Fruit fly (Drosophila melanogaster) whole organism, wandering third instar larva: ENCODE results near the gene CG15358.

Experiments used
- Abd-B ChIP-seq: fragments of >200 bp; optimal IDR thresholded peaks from 2 replicates; lab custom pipeline; 2017; ENCODE audit warnings: missing biosample characterization, missing genetic modification characterization
- CG32264 ChIP-seq: fragments of 200-800 bp; sonication (Bioruptor generic); optimal IDR thresholded peaks from 2 replicates; lab custom pipeline; 2016; ENCODE audit warnings: missing biosample characterization, missing genetic modification characterization
- CG9705 ChIP-seq: fragments of 200-800 bp; sonication (Bioruptor generic); optimal IDR thresholded peaks from 2 replicates; lab custom pipeline; 2018; ENCODE audit warnings: missing biosample characterization, mild to moderate bottlenecking, missing genetic modification characterization
- CrebA ChIP-seq: fragments of 200-800 bp; sonication (Bioruptor generic); optimal IDR thresholded peaks from 2 replicates; lab custom pipeline; 2016; ENCODE audit warnings: missing biosample characterization, mild to moderate bottlenecking, missing genetic modification characterization, borderline replicate concordance
- Dfd ChIP-seq: fragments of >200 bp; optimal IDR thresholded peaks from 2 replicates; lab custom pipeline; 2017; ENCODE audit warnings: missing biosample characterization, missing genetic modification characterization
- Dif ChIP-seq: fragments of 200-275, 200-300 bp; sonication (Bioruptor generic); optimal IDR thresholded peaks from 2 replicates; lab custom pipeline; 2018; ENCODE audit warnings: missing biosample characterization, missing genetic modification characterization; ENCODE audit not compliant: partially characterized antibody
- GATAd ChIP-seq: sonication (Bioruptor generic); optimal IDR thresholded peaks from 2 replicates; lab custom pipeline; 2016; ENCODE audit warnings: missing biosample characterization, missing genetic modification characterization
- HLH106 ChIP-seq: fragments of 200-800 bp; optimal IDR thresholded peaks from 3 replicates; lab custom pipeline; 2019; ENCODE audit warnings: missing biosample characterization, mild to moderate bottlenecking, missing genetic modification characterization, moderate library complexity
- Hnf4 ChIP-seq: fragments of 200-800 bp; sonication (Bioruptor generic); optimal IDR thresholded peaks from 2 replicates; lab custom pipeline; 2016; ENCODE audit warnings: missing biosample characterization, mild to moderate bottlenecking, missing genetic modification characterization
- Hr83 ChIP-seq: fragments of 200-300 bp; sonication (Bioruptor generic); optimal IDR thresholded peaks from 2 replicates; lab custom pipeline; 2016; ENCODE audit warnings: missing biosample characterization, mild to moderate bottlenecking, missing genetic modification characterization, moderate library complexity; ENCODE audit not compliant: poor library complexity, severe bottlenecking
- Jra ChIP-seq: sonication (Bioruptor generic); optimal IDR thresholded peaks from 2 replicates; lab custom pipeline; 2016; ENCODE audit warnings: missing biosample characterization, missing genetic modification characterization
- Mio ChIP-seq: sonication (Bioruptor generic); optimal IDR thresholded peaks from 2 replicates; lab custom pipeline; 2016; ENCODE audit warnings: missing biosample characterization, missing genetic modification characterization
- Myc ChIP-seq: fragments of >200 bp; optimal IDR thresholded peaks from 2 replicates; lab custom pipeline; 2017
- N ChIP-seq: fragments of >200 bp; optimal IDR thresholded peaks from 2 replicates; lab custom pipeline; 2018; ENCODE audit warnings: missing biosample characterization, missing external identifiers, missing genetic modification characterization
- OdsH ChIP-seq: fragments of 200-800 bp; sonication (Bioruptor generic); optimal IDR thresholded peaks from 2 replicates; lab custom pipeline; 2016; ENCODE audit warnings: missing biosample characterization, mild to moderate bottlenecking, missing genetic modification characterization
- Rel ChIP-seq, 2 experiments: fragments of 200-800 bp; sonication (Bioruptor generic) in 1 of 2; optimal IDR thresholded peaks; 2 replicates in 1 of 2; 3 replicates in 1 of 2; lab custom pipeline; 2016 to 2019; ENCODE audit warnings: mild to moderate bottlenecking in 2 of 2, missing biosample characterization in 2 of 2, missing genetic modification characterization in 2 of 2, moderate library complexity in 1 of 2
- Sp1 ChIP-seq: fragments of 200-800 bp; sonication (Bioruptor generic); optimal IDR thresholded peaks from 3 replicates; lab custom pipeline; 2019; ENCODE audit warnings: missing biosample characterization, mild to moderate bottlenecking, missing genetic modification characterization, moderate library complexity
- br ChIP-seq: fragments of 200-800 bp; sonication (Bioruptor generic); optimal IDR thresholded peaks from 2 replicates; lab custom pipeline; 2016; ENCODE audit warnings: missing biosample characterization, missing genetic modification characterization
- brk ChIP-seq: fragments of 200-800 bp; sonication (Bioruptor generic); optimal IDR thresholded peaks from 2 replicates; lab custom pipeline; 2016; ENCODE audit warnings: missing biosample characterization, mild to moderate bottlenecking, missing genetic modification characterization
- dl ChIP-seq, 2 experiments: fragments of 175-275, 200-275 bp in 1 of 2; fragments of 200-275 bp in 1 of 2; sonication (Bioruptor generic); optimal IDR thresholded peaks; lab custom pipeline; 2018; ENCODE audit warnings: mild to moderate bottlenecking in 2 of 2, missing biosample characterization in 2 of 2, missing genetic modification characterization in 2 of 2, moderate library complexity in 2 of 2; ENCODE audit not compliant: partially characterized antibody in 2 of 2, insufficient read depth in 1 of 2
- dsf ChIP-seq: sonication (Bioruptor generic); optimal IDR thresholded peaks from 2 replicates; lab custom pipeline; 2016; ENCODE audit warnings: missing biosample characterization, missing genetic modification characterization, borderline replicate concordance
- ey ChIP-seq: fragments of 200-800 bp; sonication (Bioruptor generic); optimal IDR thresholded peaks from 2 replicates; lab custom pipeline; 2016; ENCODE audit warnings: missing biosample characterization, missing genetic modification characterization
- fru ChIP-seq: fragments of 200-800 bp; sonication (Bioruptor generic); optimal IDR thresholded peaks from 3 replicates; lab custom pipeline; 2016; ENCODE audit warnings: missing biosample characterization, mild to moderate bottlenecking, missing genetic modification characterization
- h ChIP-seq: fragments of 200-800 bp; sonication (Bioruptor generic); optimal IDR thresholded peaks from 3 replicates; lab custom pipeline; 2016; ENCODE audit warnings: missing biosample characterization, mild to moderate bottlenecking, missing genetic modification characterization
- jim ChIP-seq: fragments of 175-275, 200-325 bp; sonication (Bioruptor generic); optimal IDR thresholded peaks from 2 replicates; lab custom pipeline; 2016; ENCODE audit warnings: missing biosample characterization, mild to moderate bottlenecking, missing genetic modification characterization
- lola ChIP-seq: fragments of >200 bp; optimal IDR thresholded peaks from 2 replicates; lab custom pipeline; 2017; ENCODE audit warnings: missing biosample characterization, missing genetic modification characterization
- pan ChIP-seq: fragments of >200 bp; optimal IDR thresholded peaks from 2 replicates; lab custom pipeline; 2017
- psq ChIP-seq: fragments of 200-800 bp; sonication (Bioruptor generic); optimal IDR thresholded peaks from 3 replicates; lab custom pipeline; 2017; ENCODE audit warnings: missing biosample characterization, mild to moderate bottlenecking, missing genetic modification characterization, moderate library complexity
- rgr ChIP-seq: fragments of 200-800 bp; sonication (Bioruptor generic); optimal IDR thresholded peaks from 3 replicates; lab custom pipeline; 2016; ENCODE audit warnings: missing biosample characterization, mild to moderate bottlenecking, missing genetic modification characterization
- sage ChIP-seq: fragments of 200-800 bp; sonication (Bioruptor generic); optimal IDR thresholded peaks from 2 replicates; lab custom pipeline; 2016; ENCODE audit warnings: missing biosample characterization, mild to moderate bottlenecking, missing genetic modification characterization
- tai ChIP-seq: sonication (Bioruptor generic); optimal IDR thresholded peaks from 2 replicates; lab custom pipeline; 2016; ENCODE audit warnings: missing biosample characterization, missing genetic modification characterization
- usp ChIP-seq: fragments of >200 bp; optimal IDR thresholded peaks from 2 replicates; lab custom pipeline; 2017; ENCODE audit warnings: missing biosample characterization, missing genetic modification characterization
- woc ChIP-seq: sonication (Bioruptor generic); optimal IDR thresholded peaks from 2 replicates; lab custom pipeline; 2016; ENCODE audit warnings: missing biosample characterization, mild to moderate bottlenecking, missing genetic modification characterization

Gene CG15358

dm6 chr2L:1883114-1883513, at the start of gene CG15358:
TSS of gene CG15358 (minus strand) at chr2L:1883214.
- no peak for TF ChIP-seq h (GFP tag; lab: Kevin White, UChicago)
- no peak for TF ChIP-seq Hr83 (GFP tag; lab: Kevin White, UChicago)
- TF ChIP-seq Rel (GFP tag; optimal IDR thresholded peaks at IDR 0.05; lab: Kevin White, UChicago): no peak
- no peak for TF ChIP-seq Rel (tag; optimal IDR thresholded peaks at IDR 0.05; lab: Kevin White, UChicago)
- no peak for TF ChIP-seq Sp1
- TF ChIP-seq Hnf4 (GFP tag; lab: Kevin White, UChicago): no peak
- TF ChIP-seq sage: no peak
- TF ChIP-seq jim (GFP tag; lab: Kevin White, UChicago): no peak
- TF ChIP-seq N (GFP tag; lab: Kevin White, UChicago): no peak
- no peak for TF ChIP-seq lola (GFP tag; lab: Kevin White, UChicago)
- no peak for TF ChIP-seq CG9705 (GFP tag; lab: Kevin White, UChicago)
- no peak for TF ChIP-seq dsf
- TF ChIP-seq woc (GFP tag; lab: Kevin White, UChicago): no peak
- no peak for TF ChIP-seq CG32264 (GFP tag; lab: Kevin White, UChicago)
- TF ChIP-seq dl (GFP tag; optimal IDR thresholded peaks at IDR 0.05; lab: Kevin White, UChicago; ENCODE audit: insufficient read depth in 1 of 2, partially characterized antibody in 2 of 2): no peak

- TF ChIP-seq N (GFP tag; lab: Kevin White, UChicago) (no peak), tai (GFP tag; lab: Kevin White, UChicago) (no peak), Mio (GFP tag; lab: Kevin White, UChicago) (no peak), jim (GFP tag; lab: Kevin White, UChicago) (no peak), Jra (no peak), HLH106 (tag; lab: Kevin White, UChicago) (no peak), Dif (no peak), usp (GFP tag; lab: Kevin White, UChicago) (no peak), Hnf4 (GFP tag; lab: Kevin White, UChicago) (no peak), CG32264 (GFP tag; lab: Kevin White, UChicago) (no peak), Myc (no peak), ey (GFP tag; lab: Kevin White, UChicago) (no peak), brk (GFP tag; lab: Kevin White, UChicago) (no peak), GATAd (GFP tag; lab: Kevin White, UChicago) (no peak), Sp1 (no peak), Rel (GFP tag; optimal IDR thresholded peaks at IDR 0.05; lab: Kevin White, UChicago) (no peak), Rel (tag; optimal IDR thresholded peaks at IDR 0.05; lab: Kevin White, UChicago) (no peak), CrebA (GFP tag; lab: Kevin White, UChicago) (no peak)
- TF ChIP-seq, all 38 proteins: peak for 0
These were observed 47.7 kb upstream of the CG15358 start for dm6 chr2L:1930565-1931201.

- TF ChIP-seq Sp1 (no peak), rgr (GFP tag; lab: Kevin White, UChicago) (no peak), lola (GFP tag; lab: Kevin White, UChicago) (no peak), Abd-B (no peak), pan (lab: Kevin White, UChicago) (no peak), Mio (GFP tag; lab: Kevin White, UChicago) (no peak), Dif (no peak), fru (GFP tag; lab: Kevin White, UChicago) (no peak), Hnf4 (GFP tag; lab: Kevin White, UChicago) (no peak)
These were observed 44.4 kb upstream of the CG15358 start for dm6 chr2L:1927406-1927805.

DNA sequence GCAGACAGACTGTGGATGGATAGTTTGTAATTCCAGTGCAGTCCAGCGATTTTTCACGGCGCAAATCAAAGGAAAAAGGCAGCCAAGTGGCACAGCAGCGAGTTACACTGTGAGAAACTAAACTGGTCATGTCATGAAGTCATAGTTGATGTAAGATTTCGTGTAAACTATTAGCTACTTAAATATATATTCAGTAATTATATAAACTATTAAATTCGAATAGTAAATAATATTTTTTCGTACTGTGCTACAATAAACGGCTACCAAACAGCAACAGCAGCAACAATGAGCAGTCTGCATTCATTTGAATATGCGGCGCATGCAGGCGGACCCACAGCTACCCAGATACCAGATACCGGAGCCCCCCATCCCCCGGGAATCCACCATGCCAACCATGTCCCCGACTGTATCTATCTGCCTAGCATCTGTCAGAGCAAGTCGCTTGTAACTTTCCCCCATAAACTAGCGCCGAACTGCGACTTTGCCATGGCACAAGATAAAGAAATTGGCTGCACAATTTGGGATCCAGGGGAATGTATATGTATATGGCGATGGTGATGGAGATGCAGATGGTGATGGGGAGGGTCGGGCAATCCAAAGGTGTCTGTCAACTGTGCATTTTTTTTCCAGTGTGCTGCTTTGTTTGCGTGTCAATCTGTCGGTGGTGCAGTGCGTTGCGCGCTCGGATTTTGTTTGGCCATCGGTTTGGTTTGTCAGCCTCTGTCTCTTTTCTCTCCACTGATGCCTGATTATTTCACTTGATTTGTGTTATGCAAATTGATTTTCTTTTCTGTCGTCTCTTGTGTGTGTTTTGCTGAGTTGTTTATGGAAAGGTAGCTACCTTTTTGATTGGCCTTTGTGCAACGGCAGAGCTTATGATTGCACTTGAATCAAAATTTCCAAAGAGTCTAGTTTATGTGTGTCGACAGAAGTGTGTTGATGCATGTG, 43.2 kb upstream of the CG15358 start:
- TF ChIP-seq Rel (GFP tag; optimal IDR thresholded peaks at IDR 0.05; lab: Kevin White, UChicago) (no peak), Rel (tag; optimal IDR thresholded peaks at IDR 0.05; lab: Kevin White, UChicago) (no peak), lola (GFP tag; lab: Kevin White, UChicago) (no peak), br (no peak), OdsH (GFP tag; lab: Kevin White, UChicago) (no peak), Abd-B (no peak), Hr83 (GFP tag; lab: Kevin White, UChicago) (no peak), usp (GFP tag; lab: Kevin White, UChicago) (no peak), Dif (no peak), Dfd (GFP tag; lab: Kevin White, UChicago) (no peak), psq (GFP tag; lab: Kevin White, UChicago) (no peak)
- TF ChIP-seq, all 38 proteins: peak for 0
